Worm (Caenorhabditis elegans) whole organism, L1 larva: Measurements from ENCODE around the gene nono-1.

Experiments used
- C16A3.4 ChIP-seq: fragments of 150-350 bp; optimal IDR thresholded peaks from 2 replicates; lab custom pipeline; 2014; ENCODE audit warnings: missing biosample characterization, missing genetic modification characterization
- C34B4.2 ChIP-seq: sonication (generic microtip); optimal IDR thresholded peaks from 2 replicates; lab custom pipeline; 2017; ENCODE audit warnings: mild to moderate bottlenecking, missing genetic modification characterization, missing compliant biosample characterization
- F16B12.6 ChIP-seq: fragments of 150-350 bp; optimal IDR thresholded peaks from 2 replicates; lab custom pipeline; 2014; ENCODE audit warnings: missing biosample characterization, missing genetic modification characterization
- aha-1 ChIP-seq: fragments of 150-350 bp; optimal IDR thresholded peaks from 2 replicates; lab custom pipeline; 2014; ENCODE audit warnings: missing biosample characterization, missing genetic modification characterization
- aly-2 ChIP-seq: fragments of 150-350 bp; optimal IDR thresholded peaks from 2 replicates; lab custom pipeline; 2014; ENCODE audit warnings: missing biosample characterization, missing genetic modification characterization
- blmp-1 ChIP-seq: fragments of 150-350 bp; optimal IDR thresholded peaks from 2 replicates; lab custom pipeline; 2014; ENCODE audit warnings: missing biosample characterization, missing genetic modification characterization
- ceh-63 ChIP-seq: fragments of 200-800 bp; sonication (Bioruptor generic); optimal IDR thresholded peaks from 2 replicates; lab custom pipeline; 2018; ENCODE audit warnings: mild to moderate bottlenecking, missing genetic modification characterization, missing compliant biosample characterization
- ceh-8 ChIP-seq: fragments of 200-800 bp; sonication (Bioruptor generic); optimal IDR thresholded peaks from 2 replicates; lab custom pipeline; 2018; ENCODE audit warnings: mild to moderate bottlenecking, missing genetic modification characterization, moderate library complexity, missing compliant biosample characterization
- ceh-82 ChIP-seq, 3 experiments: fragments of 150-350 bp in 1 of 3; sonication (generic microtip) in 2 of 3; optimal IDR thresholded peaks; 2 replicates each; lab custom pipeline; 2014 to 2017; ENCODE audit warnings: missing biosample characterization in 3 of 3, missing genetic modification characterization in 3 of 3
- ceh-88 ChIP-seq: fragments of 200-800 bp; sonication (Bioruptor generic); IDR thresholded peaks from 2 replicates; pipeline ENCODE4 v1.3.6; 2022; ENCODE audit warnings: missing genetic modification characterization, missing compliant biosample characterization
- ces-1 ChIP-seq: fragments of 150-350 bp; optimal IDR thresholded peaks from 2 replicates; lab custom pipeline; 2014; ENCODE audit warnings: missing biosample characterization, missing genetic modification reagents, missing genetic modification characterization
- dsc-1 ChIP-seq: sonication (generic microtip); optimal IDR thresholded peaks from 2 replicates; lab custom pipeline; 2016; ENCODE audit warnings: mild to moderate bottlenecking, missing genetic modification characterization, missing compliant biosample characterization
- efl-1 ChIP-seq, 4 experiments: fragments of 150-350 bp; optimal IDR thresholded peaks in 3 of 4; peaks in 1 of 4; 1 replicate in 1 of 4; 2 replicates in 3 of 4; lab custom pipeline; 2014; ENCODE audit warnings: missing biosample characterization in 2 of 4, missing genetic modification characterization in 2 of 4, missing genetic modification reagents in 2 of 4
- efl-3 ChIP-seq: fragments of 200-800 bp; sonication (Bioruptor generic); optimal IDR thresholded peaks from 2 replicates; lab custom pipeline; 2018; ENCODE audit warnings: mild to moderate bottlenecking, missing genetic modification characterization, missing compliant biosample characterization
- elt-2 ChIP-seq: sonication (generic microtip); optimal IDR thresholded peaks from 2 replicates; lab custom pipeline; 2016; ENCODE audit warnings: missing genetic modification characterization, mild to moderate bottlenecking, inconsistent platforms, missing compliant biosample characterization, missing genetic modification reagents
- elt-3 ChIP-seq, 6 experiments: fragments of 150-350 bp in 1 of 6; sonication (generic microtip); optimal IDR thresholded peaks; 2 replicates each; lab custom pipeline; 2017 to 2018; ENCODE audit warnings: missing biosample characterization in 6 of 6, missing genetic modification characterization in 6 of 6, inconsistent platforms in 1 of 6
- ets-5 ChIP-seq: fragments of 200-800 bp; sonication (Bioruptor generic); IDR thresholded peaks from 2 replicates; pipeline ENCODE4 v1.3.6; 2022; ENCODE audit warnings: missing genetic modification characterization, missing compliant biosample characterization
- fkh-10 ChIP-seq: sonication (generic microtip); optimal IDR thresholded peaks from 2 replicates; lab custom pipeline; 2017; ENCODE audit warnings: missing biosample characterization, missing genetic modification reagents, missing genetic modification characterization
- fkh-8 ChIP-seq: sonication (generic microtip); optimal IDR thresholded peaks from 2 replicates; lab custom pipeline; 2016; ENCODE audit warnings: mild to moderate bottlenecking, missing genetic modification characterization, missing compliant biosample characterization
- grh-1 ChIP-seq: fragments of 200-800 bp; sonication (Bioruptor generic); IDR thresholded peaks from 2 replicates; pipeline ENCODE4 v1.3.6; 2022; ENCODE audit warnings: missing genetic modification reagents, missing genetic modification characterization, missing compliant biosample characterization
- hlh-17 ChIP-seq: fragments of 200-800 bp; sonication (Bioruptor generic); optimal IDR thresholded peaks from 2 replicates; lab custom pipeline; 2018; ENCODE audit warnings: missing genetic modification characterization, mild to moderate bottlenecking, missing compliant biosample characterization, moderate library complexity, borderline replicate concordance
- hlh-4 ChIP-seq: sonication (generic microtip); optimal IDR thresholded peaks from 2 replicates; lab custom pipeline; 2016; ENCODE audit warnings: mild to moderate bottlenecking, missing genetic modification characterization, missing compliant biosample characterization
- isw-1 ChIP-seq: fragments of 200-800 bp; sonication (Bioruptor generic); IDR thresholded peaks from 2 replicates; pipeline ENCODE4 v1.3.6; 2022; ENCODE audit warnings: missing genetic modification characterization, missing compliant biosample characterization
- lin-14 ChIP-seq: fragments of 200-800 bp; sonication (Bioruptor generic); optimal IDR thresholded peaks from 2 replicates; lab custom pipeline; 2018; ENCODE audit warnings: mild to moderate bottlenecking, missing genetic modification characterization, moderate library complexity, missing compliant biosample characterization
- lin-35 ChIP-seq, 2 experiments: fragments of 150-350 bp; optimal IDR thresholded peaks; 2 replicates each; lab custom pipeline; 2014; ENCODE audit warnings: missing biosample characterization in 2 of 2, missing genetic modification characterization in 2 of 2, missing genetic modification reagents in 2 of 2
- lin-39 ChIP-seq: fragments of 150-350 bp; optimal IDR thresholded peaks from 2 replicates; lab custom pipeline; 2014; ENCODE audit warnings: missing biosample characterization, missing genetic modification reagents, missing genetic modification characterization
- mab-9 ChIP-seq: fragments of 200-800 bp; sonication (Bioruptor generic); IDR thresholded peaks from 2 replicates; pipeline ENCODE4 v1.3.6; 2022; ENCODE audit warnings: missing genetic modification reagents, missing genetic modification characterization, missing compliant biosample characterization
- mep-1 ChIP-seq: fragments of 150-350 bp; optimal IDR thresholded peaks from 2 replicates; lab custom pipeline; 2014; ENCODE audit warnings: missing biosample characterization, missing genetic modification characterization
- nhr-11 ChIP-seq: fragments of 150-350 bp; optimal IDR thresholded peaks from 2 replicates; lab custom pipeline; 2014; ENCODE audit warnings: missing biosample characterization, missing genetic modification characterization
- nhr-12 ChIP-seq: sonication (generic microtip); optimal IDR thresholded peaks from 2 replicates; lab custom pipeline; 2017; ENCODE audit warnings: missing biosample characterization, missing genetic modification characterization
- nhr-19 ChIP-seq: fragments of 200-800 bp; sonication (Bioruptor generic); conservative IDR thresholded peaks from 2 replicates; pipeline ENCODE4 v1.3.6; 2022; ENCODE audit warnings: missing genetic modification characterization, missing compliant biosample characterization
- nhr-20 ChIP-seq: sonication (generic microtip); optimal IDR thresholded peaks from 2 replicates; lab custom pipeline; 2016; ENCODE audit warnings: mild to moderate bottlenecking, missing genetic modification characterization, missing compliant biosample characterization
- nhr-237 ChIP-seq: fragments of 150-350 bp; optimal IDR thresholded peaks from 2 replicates; lab custom pipeline; 2014; ENCODE audit warnings: missing biosample characterization, missing genetic modification characterization
- nhr-47 ChIP-seq: sonication (generic microtip); optimal IDR thresholded peaks from 2 replicates; lab custom pipeline; 2016; ENCODE audit warnings: mild to moderate bottlenecking, missing genetic modification characterization, moderate library complexity, missing compliant biosample characterization
- nhr-71 ChIP-seq: sonication (generic microtip); optimal IDR thresholded peaks from 2 replicates; lab custom pipeline; 2016; ENCODE audit warnings: mild to moderate bottlenecking, missing genetic modification characterization, moderate library complexity, missing compliant biosample characterization
- nhr-84 ChIP-seq: sonication (generic microtip); optimal IDR thresholded peaks from 2 replicates; lab custom pipeline; 2017; ENCODE audit warnings: missing biosample characterization, missing genetic modification characterization
- nhr-85 ChIP-seq: sonication (generic microtip); peaks from one replicate; lab custom pipeline; 2016; ENCODE audit warnings: missing genetic modification characterization, inconsistent platforms, missing compliant biosample characterization
- pax-3 ChIP-seq: fragments of 200-800 bp; sonication (Bioruptor generic); optimal IDR thresholded peaks from 2 replicates; lab custom pipeline; 2018; ENCODE audit warnings: mild to moderate bottlenecking, missing genetic modification characterization, moderate library complexity, missing compliant biosample characterization
- rnt-1 ChIP-seq: sonication (generic microtip); optimal IDR thresholded peaks from 2 replicates; lab custom pipeline; 2016; ENCODE audit warnings: mild to moderate bottlenecking, missing genetic modification characterization, moderate library complexity, missing compliant biosample characterization
- skn-1 ChIP-seq: fragments of 150-350 bp; optimal IDR thresholded peaks from 2 replicates; lab custom pipeline; 2014; ENCODE audit warnings: missing biosample characterization, missing genetic modification characterization
- snpc-4 ChIP-seq: fragments of 150-350 bp; optimal IDR thresholded peaks from 2 replicates; lab custom pipeline; 2014; ENCODE audit warnings: missing biosample characterization, missing genetic modification characterization
- snu-23 ChIP-seq: sonication (generic microtip); optimal IDR thresholded peaks from 2 replicates; lab custom pipeline; 2016; ENCODE audit warnings: missing genetic modification characterization, missing compliant biosample characterization
- sptf-1 ChIP-seq: fragments of 150-350 bp; optimal IDR thresholded peaks from 2 replicates; lab custom pipeline; 2014; ENCODE audit warnings: missing biosample characterization, missing genetic modification characterization
- sup-37 ChIP-seq: fragments of 200-800 bp; sonication (Bioruptor generic); optimal IDR thresholded peaks from 2 replicates; lab custom pipeline; 2018; ENCODE audit warnings: mild to moderate bottlenecking, missing genetic modification characterization, missing compliant biosample characterization
- swsn-7 ChIP-seq: sonication (generic microtip); optimal IDR thresholded peaks from 2 replicates; lab custom pipeline; 2016; ENCODE audit warnings: missing genetic modification characterization, missing compliant biosample characterization
- tbx-2 ChIP-seq: sonication (generic microtip); optimal IDR thresholded peaks from 2 replicates; lab custom pipeline; 2016; ENCODE audit warnings: missing genetic modification characterization, missing compliant biosample characterization
- tlp-1 ChIP-seq: fragments of 150-350 bp; optimal IDR thresholded peaks from 2 replicates; lab custom pipeline; 2014; ENCODE audit warnings: missing biosample characterization, missing genetic modification characterization
- unc-130 ChIP-seq: fragments of 150-350 bp; optimal IDR thresholded peaks from 2 replicates; lab custom pipeline; 2017; ENCODE audit warnings: missing biosample characterization, missing genetic modification characterization, inconsistent platforms
- unc-30 ChIP-seq: sonication (generic microtip); optimal IDR thresholded peaks from 2 replicates; lab custom pipeline; 2017; ENCODE audit warnings: missing biosample characterization, missing genetic modification characterization
- unc-62 ChIP-seq: fragments of 150-350 bp; optimal IDR thresholded peaks from 2 replicates; lab custom pipeline; 2014; ENCODE audit warnings: missing biosample characterization, missing genetic modification reagents, missing genetic modification characterization
- unc-86 ChIP-seq: sonication (generic microtip); optimal IDR thresholded peaks from 2 replicates; lab custom pipeline; 2016; ENCODE audit warnings: missing genetic modification characterization, missing compliant biosample characterization
- unc-98 ChIP-seq: fragments of 200-800 bp; sonication (Bioruptor generic); IDR thresholded peaks from 2 replicates; pipeline ENCODE4 v1.3.6; 2022; ENCODE audit warnings: missing genetic modification characterization, missing compliant biosample characterization

The nono-1 gene

DNA sequence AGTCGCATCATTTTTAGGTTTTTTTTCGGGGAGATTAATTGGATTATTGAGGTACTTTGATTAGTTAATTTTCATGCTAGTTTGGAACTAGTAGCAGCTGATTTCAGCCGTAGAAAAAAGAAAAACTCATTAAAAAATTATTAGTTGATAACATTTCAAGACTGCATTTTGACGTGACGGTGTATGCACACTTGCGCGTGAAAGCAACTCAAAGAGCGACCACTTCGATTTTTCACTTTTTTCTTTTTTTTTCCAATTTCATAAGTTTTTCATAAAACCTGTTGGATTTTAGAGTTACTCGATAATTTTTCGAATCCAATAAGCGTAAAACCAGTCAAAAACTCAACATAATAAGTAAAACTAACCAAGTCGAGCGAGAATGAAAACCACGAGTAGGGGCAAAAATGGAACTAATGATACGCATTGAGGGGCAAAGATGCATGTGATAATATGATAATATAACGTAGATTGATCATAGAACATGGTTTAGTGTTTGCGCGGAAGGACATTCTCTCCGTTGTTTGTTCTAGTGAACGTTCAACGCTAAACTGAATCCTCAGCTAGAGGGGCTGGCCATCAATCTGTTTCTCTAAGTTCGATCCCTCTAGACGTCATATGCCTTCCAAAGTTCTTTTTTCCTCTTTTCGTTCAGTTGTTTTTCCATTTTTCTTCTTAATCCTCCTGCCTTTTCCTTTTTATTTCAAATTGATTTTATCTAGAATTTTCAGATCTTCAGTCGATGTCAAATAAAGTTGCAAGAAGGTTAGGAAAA is 9.7 kb downstream of the nono-1 start, which contains the start of the genes F25B5.6 and F25B5.3:
F25B5.6 (minus strand) TSS at position 572 of the 772 bp plus-strand sequence.
F25B5.3 (plus strand) TSS at position 722 of the 772 bp plus-strand sequence.
- peak in 1 of 3 experiments; percentile 8 for TF ChIP-seq ceh-82 (tag; optimal IDR thresholded peaks at IDR 0.05; lab: Kevin White, UChicago)
- TF ChIP-seq tbx-2, result no peak
- peak in 2 of 6 experiments; percentile 28 to 89 for TF ChIP-seq elt-3 (tag; optimal IDR thresholded peaks at IDR 0.05; lab: Kevin White, UChicago)
- no peak for TF ChIP-seq pax-3 (tag; lab: Kevin White, UChicago)
- no peak for TF ChIP-seq unc-86
- TF ChIP-seq aha-1 (tag; lab: Kevin White, UChicago), result no peak
- no peak for TF ChIP-seq ceh-8 (GFP tag; lab: Kevin White, UChicago)
- TF ChIP-seq snpc-4, result peak; percentile 7
- no peak for TF ChIP-seq nhr-47 (tag; lab: Kevin White, UChicago)
- no peak for TF ChIP-seq nhr-11 (tag; lab: Kevin White, UChicago)
- TF ChIP-seq blmp-1 (tag; lab: Kevin White, UChicago), result peak; percentile 19
- no peak for TF ChIP-seq dsc-1 (tag; lab: Kevin White, UChicago)
- TF ChIP-seq hlh-17 (GFP tag; lab: Kevin White, UChicago), result no peak
- peak; percentile 10 for TF ChIP-seq swsn-7 (tag; lab: Kevin White, UChicago)
- TF ChIP-seq ceh-63 (GFP tag; lab: Kevin White, UChicago), result no peak
- no peak for TF ChIP-seq isw-1 (GFP tag; lab: Robert Waterston, UW)
- TF ChIP-seq ets-5 (GFP tag; lab: Robert Waterston, UW), result no peak
- TF ChIP-seq C34B4.2 (tag; lab: Kevin White, UChicago), result no peak
- TF ChIP-seq mep-1 (tag; lab: Kevin White, UChicago), result peak; percentile 61
- TF ChIP-seq nhr-12 (tag; lab: Kevin White, UChicago), result no peak
- TF ChIP-seq efl-1 (optimal IDR thresholded peaks at IDR 0.05; lab: Kevin White, UChicago), result peak in 1 of 2 experiments; percentile 31
- TF ChIP-seq efl-1 (GFP tag; optimal IDR thresholded peaks at IDR 0.05 in 1 of 2; lab: Kevin White, UChicago), result peak; percentile 43 to 92
- peak; percentile 58 for TF ChIP-seq snu-23 (GFP tag; lab: Kevin White, UChicago)
- peak; percentile 83 for TF ChIP-seq F16B12.6 (tag; lab: Kevin White, UChicago)
- no peak for TF ChIP-seq nhr-237
- peak; percentile 37 for TF ChIP-seq fkh-8 (tag; lab: Kevin White, UChicago)
- TF ChIP-seq fkh-10, result no peak
- no peak for TF ChIP-seq nhr-84 (tag; lab: Kevin White, UChicago)
- no peak for TF ChIP-seq lin-39
- no peak for TF ChIP-seq unc-30 (tag; lab: Kevin White, UChicago)
- TF ChIP-seq efl-3 (GFP tag; lab: Kevin White, UChicago), result no peak
- peak; percentile 98 for TF ChIP-seq nhr-19 (GFP tag; lab: Robert Waterston, UW)
- peak; percentile 25 for TF ChIP-seq nhr-20 (tag; lab: Kevin White, UChicago)
- TF ChIP-seq nhr-85 (tag; lab: Kevin White, UChicago), result peak; percentile 79
- peak; percentile 53 for TF ChIP-seq skn-1
- peak; percentile 8 to 53 for TF ChIP-seq lin-35 (GFP tag; optimal IDR thresholded peaks at IDR 0.05; lab: Kevin White, UChicago)
- no peak for TF ChIP-seq ces-1 (GFP tag; lab: Kevin White, UChicago)
- TF ChIP-seq nhr-71 (tag; lab: Kevin White, UChicago), result peak; percentile 57
- no peak for TF ChIP-seq unc-62 (GFP tag; lab: Kevin White, UChicago)
- no peak for TF ChIP-seq sptf-1 (tag; lab: Kevin White, UChicago)
- no peak for TF ChIP-seq sup-37 (GFP tag; lab: Kevin White, UChicago)
- no peak for TF ChIP-seq aly-2
- peak; percentile 51 for TF ChIP-seq lin-14
- TF ChIP-seq unc-98 (GFP tag; lab: Robert Waterston, UW), result no peak
- TF ChIP-seq ceh-88 (GFP tag; lab: Robert Waterston, UW), result no peak
- TF ChIP-seq hlh-4 (tag; lab: Kevin White, UChicago), result no peak
- no peak for TF ChIP-seq elt-2 (tag; lab: Kevin White, UChicago)
- TF ChIP-seq C16A3.4, result peak; percentile 38
- TF ChIP-seq tlp-1 (tag; lab: Kevin White, UChicago), result no peak
- TF ChIP-seq rnt-1 (tag; lab: Kevin White, UChicago), result peak; percentile 9
- TF ChIP-seq grh-1 (GFP tag; lab: Robert Waterston, UW), result no peak
- TF ChIP-seq unc-130 (tag; lab: Kevin White, UChicago), result peak; percentile 2
- no peak for TF ChIP-seq mab-9 (GFP tag; lab: Robert Waterston, UW)
